Fruit fly (Drosophila melanogaster) whole organism: ENCODE measurements around the gene Lam.

ENCODE experiments used
- CG8478 ChIP-seq: fragments of >200 bp; optimal IDR thresholded peaks from 2 replicates; lab custom pipeline; 2018; ENCODE audit warnings: inconsistent platforms
- pan ChIP-seq: fragments of >200 bp; optimal IDR thresholded peaks from 2 replicates; lab custom pipeline; 2017
- usp ChIP-seq: fragments of >200 bp; optimal IDR thresholded peaks from 2 replicates; lab custom pipeline; 2017; ENCODE audit warnings: missing biosample characterization, missing genetic modification characterization, mixed read lengths

DNA sequence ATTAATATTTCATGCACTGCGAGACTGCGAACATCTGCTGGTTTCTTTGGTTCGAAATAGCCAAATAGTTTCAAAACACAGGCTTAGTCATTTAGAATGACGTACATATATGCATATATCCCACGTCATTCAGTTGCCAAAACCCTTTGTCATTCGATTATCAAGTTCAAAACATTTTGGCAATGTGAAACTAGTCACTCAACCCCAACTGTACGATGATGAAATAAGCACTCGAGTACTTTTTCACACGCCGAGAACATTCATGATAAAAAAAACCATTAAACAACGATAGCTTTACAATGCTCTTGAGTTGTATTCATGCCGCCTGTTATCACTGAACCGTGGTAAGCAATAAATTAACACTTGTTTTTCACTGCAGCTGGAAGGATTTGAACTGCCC lies 21.5 kb upstream of the Lam start:
- TF ChIP-seq pan: no peak
- TF ChIP-seq usp (GFP tag; lab: Kevin White, UChicago): no peak
- TF ChIP-seq CG8478 (lab: Kevin White, UChicago): no peak
